Worm (Caenorhabditis elegans) whole organism, L1 larva: ENCODE results near the gene rps-25.

Experiments used
- dpl-1 ChIP-seq, 3 experiments: fragments of 150-350 bp in 2 of 3; sonication (generic microtip) in 1 of 3; optimal IDR thresholded peaks; 2 replicates each; lab custom pipeline; 2014 to 2017; ENCODE audit warnings: missing biosample characterization in 3 of 3, missing genetic modification characterization in 3 of 3, missing genetic modification reagents in 3 of 3
- fos-1 ChIP-seq: fragments of 150-350 bp; optimal IDR thresholded peaks from 2 replicates; lab custom pipeline; 2014; ENCODE audit warnings: missing biosample characterization, missing genetic modification characterization
- nhr-28 ChIP-seq: fragments of 150-350 bp; optimal IDR thresholded peaks from 2 replicates; lab custom pipeline; 2014; ENCODE audit warnings: missing biosample characterization, missing genetic modification characterization
- ztf-11 ChIP-seq, 2 experiments: sonication (generic microtip); optimal IDR thresholded peaks; 2 replicates each; lab custom pipeline; 2016 to 2017; ENCODE audit warnings: missing genetic modification characterization in 2 of 2, missing biosample characterization in 1 of 2, missing compliant biosample characterization in 1 of 2

DNA sequence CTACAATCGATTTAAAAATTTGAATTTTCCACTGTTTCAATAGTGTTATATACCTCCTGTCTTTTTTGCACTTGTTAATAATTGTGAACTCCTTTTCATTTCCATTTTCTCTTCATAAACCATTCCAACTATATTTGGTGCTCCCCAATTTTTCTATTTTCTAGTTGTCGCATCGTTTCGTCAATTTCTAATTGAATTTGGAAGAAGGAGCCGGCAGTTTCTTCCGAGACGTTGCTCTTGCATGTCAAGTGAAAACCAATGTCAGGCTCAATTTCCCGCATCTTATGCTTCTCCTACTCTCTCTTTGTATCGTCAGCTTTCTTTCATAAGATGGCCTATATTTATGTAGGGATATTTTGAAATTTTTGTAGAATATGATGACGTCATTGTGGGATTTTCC is 19.6 kb downstream of the rps-25 start:
- TF ChIP-seq dpl-1 (GFP tag; optimal IDR thresholded peaks at IDR 0.05; lab: Kevin White, UChicago) (no peak), fos-1 (no peak), nhr-28 (tag; lab: Kevin White, UChicago) (no peak), ztf-11 (tag; optimal IDR thresholded peaks at IDR 0.05; lab: Kevin White, UChicago) (no peak)
